Fruit fly (Drosophila melanogaster) whole organism, prepupa: ENCODE measurements around the gene Rad60.

Experiments used
- Blimp-1 ChIP-seq: fragments of 200-800 bp; sonication (Bioruptor generic); optimal IDR thresholded peaks from 3 replicates; lab custom pipeline; 2017; ENCODE audit warnings: missing biosample characterization, missing genetic modification characterization, mild to moderate bottlenecking, moderate library complexity, missing genetic modification reagents
- CG10631 ChIP-seq: fragments of 200-800 bp; sonication (Bioruptor generic); optimal IDR thresholded peaks from 2 replicates; lab custom pipeline; 2016; ENCODE audit warnings: missing biosample characterization, missing genetic modification characterization
- CG10669 ChIP-seq: fragments of 200-800 bp; sonication (Bioruptor generic); optimal IDR thresholded peaks from 3 replicates; lab custom pipeline; 2018; ENCODE audit warnings: missing biosample characterization, mild to moderate bottlenecking, missing genetic modification characterization, moderate library complexity
- CG11294 ChIP-seq: fragments of 200-800 bp; sonication (Bioruptor generic); IDR thresholded peaks from 2 replicates; pipeline ENCODE4 v1.3.6; 2022; ENCODE audit warnings: missing biosample characterization, missing genetic modification characterization
- CG11762 ChIP-seq: fragments of 200-800 bp; sonication (Bioruptor generic); optimal IDR thresholded peaks from 3 replicates; lab custom pipeline; 2016; ENCODE audit warnings: missing biosample characterization, missing genetic modification characterization; ENCODE audit not compliant: insufficient read depth
- CG15336 ChIP-seq: fragments of 200-800 bp; sonication (Bioruptor generic); IDR thresholded peaks from 2 replicates; pipeline ENCODE4 v1.3.6; 2022; ENCODE audit warnings: missing biosample characterization, missing genetic modification characterization
- CG16779 ChIP-seq: fragments of 200-800 bp; sonication (Bioruptor generic); optimal IDR thresholded peaks from 3 replicates; lab custom pipeline; 2017; ENCODE audit warnings: missing biosample characterization, mild to moderate bottlenecking, missing genetic modification characterization
- CG3032 ChIP-seq: fragments of 200-800 bp; optimal IDR thresholded peaks from 2 replicates; lab custom pipeline; 2019; ENCODE audit warnings: missing biosample characterization, mild to moderate bottlenecking, missing genetic modification characterization, moderate library complexity
- CG31627 ChIP-seq: fragments of 200-800 bp; sonication (Bioruptor generic); optimal IDR thresholded peaks from 3 replicates; lab custom pipeline; 2016; ENCODE audit warnings: missing biosample characterization, missing genetic modification characterization
- CG32006 ChIP-seq: fragments of 200-800 bp; sonication (Bioruptor generic); optimal IDR thresholded peaks from 3 replicates; lab custom pipeline; 2017; ENCODE audit warnings: missing biosample characterization, mild to moderate bottlenecking, missing genetic modification characterization
- CG3919 ChIP-seq: fragments of 200-800 bp; sonication (Bioruptor generic); optimal IDR thresholded peaks from 3 replicates; lab custom pipeline; 2016; ENCODE audit warnings: missing biosample characterization, missing genetic modification characterization
- CG4318 ChIP-seq: fragments of 200-800 bp; sonication (Bioruptor generic); optimal IDR thresholded peaks from 3 replicates; lab custom pipeline; 2017; ENCODE audit warnings: missing biosample characterization, mild to moderate bottlenecking, missing genetic modification characterization
- CG6163 ChIP-seq: fragments of 200-800 bp; sonication (Bioruptor generic); IDR thresholded peaks from 3 replicates; pipeline ENCODE4 v1.3.6; 2022; ENCODE audit warnings: missing biosample characterization, missing genetic modification characterization
- CG6808 ChIP-seq: fragments of 200-800 bp; sonication (Bioruptor generic); optimal IDR thresholded peaks from 3 replicates; lab custom pipeline; 2017; ENCODE audit warnings: missing biosample characterization, missing genetic modification characterization, mild to moderate bottlenecking, moderate library complexity, missing genetic modification reagents
- CG6854 ChIP-seq: fragments of 200-800 bp; sonication (Bioruptor generic); optimal IDR thresholded peaks from 2 replicates; lab custom pipeline; 2017; ENCODE audit warnings: missing biosample characterization, mild to moderate bottlenecking, missing genetic modification characterization
- CG8119 ChIP-seq: fragments of 200-800 bp; sonication (Bioruptor generic); IDR thresholded peaks from 3 replicates; pipeline ENCODE4 v1.3.6; 2022; ENCODE audit warnings: missing biosample characterization, missing genetic modification characterization
- CG8632 ChIP-seq: fragments of 200-800 bp; sonication (Bioruptor generic); optimal IDR thresholded peaks from 3 replicates; lab custom pipeline; 2016; ENCODE audit warnings: missing biosample characterization, missing genetic modification characterization
- CG9139 ChIP-seq: fragments of 200-800 bp; sonication (Bioruptor generic); optimal IDR thresholded peaks from 3 replicates; lab custom pipeline; 2017; ENCODE audit warnings: missing biosample characterization, mild to moderate bottlenecking, missing genetic modification characterization
- Eip75B ChIP-seq: fragments of 200-800 bp; sonication (Bioruptor generic); optimal IDR thresholded peaks from 3 replicates; lab custom pipeline; 2016; ENCODE audit warnings: missing biosample characterization, missing genetic modification characterization
- Eip78C ChIP-seq: fragments of 200-800 bp; sonication (Bioruptor generic); peaks from one replicate; lab custom pipeline; 2016; ENCODE audit warnings: missing biosample characterization, missing genetic modification characterization
- Ets96B ChIP-seq: fragments of 200-800 bp; optimal IDR thresholded peaks from 2 replicates; lab custom pipeline; 2019; ENCODE audit warnings: missing biosample characterization, mild to moderate bottlenecking, missing genetic modification characterization, moderate library complexity
- Hr39 ChIP-seq: fragments of 200-800 bp; sonication (Bioruptor generic); optimal IDR thresholded peaks from 2 replicates; lab custom pipeline; 2016; ENCODE audit warnings: missing biosample characterization, missing genetic modification characterization
- Hr4 ChIP-seq: fragments of 200-800 bp; sonication (Bioruptor generic); optimal IDR thresholded peaks from 3 replicates; lab custom pipeline; 2016; ENCODE audit warnings: missing biosample characterization, missing genetic modification characterization
- OdsH ChIP-seq: fragments of 200-800 bp; sonication (Bioruptor generic); optimal IDR thresholded peaks from 3 replicates; lab custom pipeline; 2016; ENCODE audit warnings: missing biosample characterization, missing genetic modification characterization
- Smox ChIP-seq: fragments of 200-800 bp; sonication (Bioruptor generic); optimal IDR thresholded peaks from 3 replicates; lab custom pipeline; 2016; ENCODE audit warnings: missing biosample characterization, missing genetic modification characterization
- Sox102F ChIP-seq: fragments of 200-800 bp; sonication (Bioruptor generic); optimal IDR thresholded peaks from 2 replicates; lab custom pipeline; 2016; ENCODE audit warnings: missing biosample characterization, mild to moderate bottlenecking, missing genetic modification characterization
- achi ChIP-seq: fragments of 200-800 bp; sonication (Bioruptor generic); optimal IDR thresholded peaks from 3 replicates; lab custom pipeline; 2016; ENCODE audit warnings: missing biosample characterization, missing genetic modification characterization
- cyc ChIP-seq: fragments of 200-800 bp; sonication (Bioruptor generic); optimal IDR thresholded peaks from 3 replicates; lab custom pipeline; 2016; ENCODE audit warnings: missing biosample characterization, missing genetic modification characterization
- dac ChIP-seq: fragments of 200-800 bp; sonication (Bioruptor generic); optimal IDR thresholded peaks from 2 replicates; lab custom pipeline; 2017; ENCODE audit warnings: missing biosample characterization, mild to moderate bottlenecking, missing genetic modification characterization
- dsx ChIP-seq: fragments of 200-800 bp; optimal IDR thresholded peaks from 3 replicates; lab custom pipeline; 2019; ENCODE audit warnings: missing biosample characterization, mild to moderate bottlenecking, missing genetic modification characterization, moderate library complexity; ENCODE audit not compliant: poor library complexity, severe bottlenecking
- eg ChIP-seq: fragments of 200-800 bp; sonication (Bioruptor generic); IDR thresholded peaks from 3 replicates; pipeline ENCODE4 v1.3.6; 2022; ENCODE audit warnings: missing biosample characterization, missing genetic modification characterization
- esn ChIP-seq: fragments of 200-800 bp; sonication (Bioruptor generic); optimal IDR thresholded peaks from 2 replicates; lab custom pipeline; 2016; ENCODE audit warnings: missing biosample characterization, mild to moderate bottlenecking, missing genetic modification characterization, moderate library complexity
- fd85E ChIP-seq: fragments of 200-800 bp; sonication (Bioruptor generic); optimal IDR thresholded peaks from 3 replicates; lab custom pipeline; 2016; ENCODE audit warnings: missing biosample characterization, missing genetic modification characterization
- fkh ChIP-seq: fragments of 200-800 bp; sonication (Bioruptor generic); optimal IDR thresholded peaks from 3 replicates; lab custom pipeline; 2017; ENCODE audit warnings: missing biosample characterization, mild to moderate bottlenecking, missing genetic modification characterization, moderate library complexity
- lz ChIP-seq: fragments of 200-800 bp; sonication (Bioruptor generic); optimal IDR thresholded peaks from 3 replicates; lab custom pipeline; 2016; ENCODE audit warnings: missing biosample characterization, missing genetic modification characterization
- spab ChIP-seq: fragments of 200-800 bp; sonication (Bioruptor generic); optimal IDR thresholded peaks from 2 replicates; lab custom pipeline; 2017; ENCODE audit warnings: missing biosample characterization, mild to moderate bottlenecking, missing genetic modification characterization, missing genetic modification reagents
- ss ChIP-seq, 2 experiments: fragments of 200-800 bp; sonication (Bioruptor generic); optimal IDR thresholded peaks; 2 replicates in 1 of 2; 3 replicates in 1 of 2; lab custom pipeline; 2017 to 2018; ENCODE audit warnings: mild to moderate bottlenecking in 2 of 2, missing biosample characterization in 2 of 2, missing genetic modification characterization in 2 of 2, moderate library complexity in 1 of 2
- svp ChIP-seq: fragments of 200-800 bp; sonication (Bioruptor generic); peaks from one replicate; lab custom pipeline; 2016; ENCODE audit warnings: missing biosample characterization, missing genetic modification characterization
- topi ChIP-seq: fragments of 200-800 bp; sonication (Bioruptor generic); optimal IDR thresholded peaks from 3 replicates; lab custom pipeline; 2016; ENCODE audit warnings: missing biosample characterization, missing genetic modification characterization
- vri ChIP-seq: fragments of 200-800 bp; sonication (Bioruptor generic); optimal IDR thresholded peaks from 3 replicates; lab custom pipeline; 2016; ENCODE audit warnings: missing biosample characterization, mild to moderate bottlenecking, missing genetic modification characterization

Gene Rad60

dm6 chr3R:23214603-23215433 lies 36.5 kb downstream of the Rad60 start:
- TF ChIP-seq Blimp-1 (GFP tag; lab: Kevin White, UChicago) (peak; percentile 35), ss (GFP tag; optimal IDR thresholded peaks at IDR 0.05; lab: Kevin White, UChicago) (peak; percentile 4 to 30), CG8119 (peak; percentile 64; the same call in 2 of the 3 replicates), esn (GFP tag; lab: Kevin White, UChicago) (peak; percentile 26), CG6808 (GFP tag; lab: Kevin White, UChicago) (peak; percentile 17), Sox102F (GFP tag; lab: Kevin White, UChicago) (peak; percentile 29), CG6854 (GFP tag; lab: Kevin White, UChicago) (peak; percentile 4), CG15336 (GFP tag; lab: Robert Waterston, UW) (peak; percentile 39; the same call in 1 of the 2 replicates), svp (no peak), vri (GFP tag; lab: Kevin White, UChicago) (peak; percentile 82), lz (GFP tag; lab: Kevin White, UChicago) (no peak), CG11762 (no peak), Eip75B (no peak), fd85E (no peak), eg (GFP tag; lab: Robert Waterston, UW) (peak; percentile 60; the same call in 2 of the 3 replicates), Eip78C (peak; percentile 50), dsx (peak; percentile 21), Smox (GFP tag; lab: Kevin White, UChicago) (peak; percentile 23), topi (GFP tag; lab: Kevin White, UChicago) (peak; percentile 27), CG6163 (GFP tag; lab: Robert Waterston, UW) (peak; percentile 77; the same call in 2 of the 3 replicates), Hr4 (GFP tag; lab: Kevin White, UChicago) (peak; percentile 5), CG3919 (GFP tag; lab: Kevin White, UChicago) (peak; percentile 27), CG4318 (GFP tag; lab: Kevin White, UChicago) (no peak), CG16779 (tag; lab: Kevin White, UChicago) (peak; percentile 31)

DNA sequence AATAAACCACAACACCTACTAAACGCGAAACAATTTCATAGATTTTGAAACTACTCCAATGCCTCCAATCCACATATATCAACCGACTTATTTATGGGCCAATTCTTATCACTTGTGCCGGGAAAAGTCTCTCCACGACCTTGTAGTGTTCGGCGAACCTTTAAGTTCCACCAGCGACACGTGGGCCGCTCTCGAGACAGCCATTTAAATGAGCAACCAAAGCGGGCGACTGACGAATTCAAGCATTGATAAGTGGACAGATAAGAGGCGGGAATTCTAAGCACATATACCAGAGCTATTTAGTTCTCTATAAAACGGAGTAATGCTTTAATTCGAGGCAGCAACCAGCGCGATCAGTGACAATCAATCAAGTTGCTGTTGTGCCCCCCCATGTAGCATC lies 38.5 kb downstream of the Rad60 start:
- TF ChIP-seq vri (GFP tag; lab: Kevin White, UChicago) (no peak), fd85E (no peak), eg (GFP tag; lab: Robert Waterston, UW) (no peak), CG15336 (GFP tag; lab: Robert Waterston, UW) (no peak), Eip75B (no peak), Hr4 (GFP tag; lab: Kevin White, UChicago) (no peak), Ets96B (tag; lab: Kevin White, UChicago) (no peak), topi (GFP tag; lab: Kevin White, UChicago) (no peak)

DNA sequence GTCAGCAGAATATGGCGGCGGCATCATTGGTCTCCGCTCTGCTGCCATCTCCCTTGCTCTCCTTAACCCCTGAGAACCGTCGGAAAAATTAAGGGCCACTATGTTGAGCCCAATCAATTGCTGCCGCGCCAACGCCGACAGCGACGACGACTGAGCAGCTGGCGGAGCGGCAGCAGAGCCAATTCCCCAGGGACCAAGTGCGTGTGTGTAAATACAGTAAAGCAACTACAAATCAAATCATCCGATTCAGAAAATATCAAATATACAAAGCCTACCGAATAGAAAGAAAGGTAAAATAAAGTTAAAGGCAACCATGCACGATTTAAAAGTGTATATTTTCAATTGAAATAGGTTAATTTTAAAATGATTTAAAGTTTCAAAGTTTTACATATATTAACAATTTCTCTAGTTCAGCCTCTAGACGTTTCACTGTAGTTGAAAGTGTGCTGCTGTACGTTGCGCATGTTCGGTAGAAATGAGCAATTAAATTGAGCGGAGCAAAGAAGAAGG lies 39.5 kb downstream of the Rad60 start:
- TF ChIP-seq CG31627 (peak; percentile 9), Hr39 (GFP tag; lab: Kevin White, UChicago) (peak; percentile 9), CG3919 (GFP tag; lab: Kevin White, UChicago) (peak; percentile 17), CG10631 (GFP tag; lab: Kevin White, UChicago) (no peak), CG8119 (no peak), spab (GFP tag; lab: Kevin White, UChicago) (peak; percentile 17), CG11762 (no peak), CG11294 (no peak), CG4318 (GFP tag; lab: Kevin White, UChicago) (no peak), esn (GFP tag; lab: Kevin White, UChicago) (peak; percentile 16), fkh (GFP tag; lab: Kevin White, UChicago) (peak; percentile 21), vri (GFP tag; lab: Kevin White, UChicago) (no peak), CG6163 (GFP tag; lab: Robert Waterston, UW) (peak; percentile 50; the same call in 1 of the 3 replicates), eg (GFP tag; lab: Robert Waterston, UW) (no peak), svp (peak; percentile 84), cyc (GFP tag; lab: Kevin White, UChicago) (peak; percentile 39), Eip78C (peak; percentile 89), topi (GFP tag; lab: Kevin White, UChicago) (peak; percentile 43), CG10669 (GFP tag; lab: Kevin White, UChicago) (peak; percentile 47), dac (GFP tag; lab: Kevin White, UChicago) (no peak), Ets96B (tag; lab: Kevin White, UChicago) (peak; percentile 49), Sox102F (GFP tag; lab: Kevin White, UChicago) (peak; percentile 11), CG32006 (GFP tag; lab: Kevin White, UChicago) (peak; percentile 25), CG9139 (GFP tag; lab: Kevin White, UChicago) (no peak), ss (GFP tag; optimal IDR thresholded peaks at IDR 0.05; lab: Kevin White, UChicago) (peak; percentile 42 to 58), CG3032 (tag; lab: Kevin White, UChicago) (peak; percentile 16), fd85E (no peak), lz (GFP tag; lab: Kevin White, UChicago) (peak; percentile 27), Eip75B (peak; percentile 40), dsx (peak; percentile 14), CG6808 (GFP tag; lab: Kevin White, UChicago) (peak; percentile 34), OdsH (GFP tag; lab: Kevin White, UChicago) (peak; percentile 23), achi (GFP tag; lab: Kevin White, UChicago) (peak; percentile 26), CG8632 (peak; percentile 41)
